Worm (Caenorhabditis elegans): ENCODE measurements around the gene gst-14.

gst-14 gene

DNA sequence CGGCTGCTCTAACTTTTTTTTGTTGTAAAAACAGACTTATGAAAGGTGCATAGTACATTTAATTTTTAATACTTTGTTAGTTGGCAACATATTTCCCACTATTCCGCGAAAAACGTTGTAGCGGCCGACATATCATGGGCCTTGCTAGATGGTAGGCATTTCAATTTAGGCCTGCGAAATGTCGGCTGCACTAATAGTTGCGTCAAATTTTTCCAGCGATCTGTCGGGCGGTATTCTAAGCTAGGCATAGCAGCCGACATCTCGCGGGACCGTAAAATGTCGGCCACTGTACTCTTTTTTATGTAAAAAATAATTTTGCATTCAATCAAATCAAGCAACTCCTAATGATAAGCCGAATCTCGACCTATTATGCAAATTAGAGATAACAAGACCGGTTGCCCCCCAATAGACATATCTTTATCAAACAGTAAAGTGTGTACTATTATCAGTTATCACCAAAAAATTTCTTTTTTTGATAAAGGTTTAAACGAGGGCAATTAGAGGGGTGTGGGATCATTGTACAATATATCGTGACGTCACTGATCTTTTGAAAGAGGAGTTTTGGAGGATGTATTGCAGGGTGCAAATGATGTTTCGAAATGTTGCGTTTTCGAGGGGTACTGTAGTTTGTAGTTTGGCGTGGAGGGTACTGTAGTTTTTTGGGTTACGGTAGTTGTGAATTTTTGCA lies 49.2 kb upstream of the gst-14 start (continued):
- TF ChIP-seq nhr-48 (tag; optimal IDR thresholded peaks at IDR 0.05): peak; percentile 88
- TF ChIP-seq daf-12 (tag; optimal IDR thresholded peaks at IDR 0.05): no peak
- TF ChIP-seq aly-2 (tag; optimal IDR thresholded peaks at IDR 0.05): no peak
- TF ChIP-seq daf-8 (GFP tag; IDR thresholded peaks at IDR 0.05): no peak
- no peak for TF ChIP-seq nhr-42 (GFP tag; IDR thresholded peaks at IDR 0.05)
- no peak for TF ChIP-seq egl-27 (tag; optimal IDR thresholded peaks at IDR 0.05)
- no peak for TF ChIP-seq cey-2 (tag; optimal IDR thresholded peaks at IDR 0.05; ENCODE audit: borderline replicate concordance, insufficient read depth)
- TF ChIP-seq mep-1 (tag; optimal IDR thresholded peaks at IDR 0.05): peak; percentile 8
- TF ChIP-seq tra-1 (GFP tag; IDR thresholded peaks at IDR 0.05): no peak
- no peak for TF ChIP-seq ceh-20 (GFP tag; IDR thresholded peaks at IDR 0.05)
- TF ChIP-seq rbr-2 (tag; optimal IDR thresholded peaks at IDR 0.05): no peak
- no peak for TF ChIP-seq R02D3.7 (tag; optimal IDR thresholded peaks at IDR 0.05)
- no peak for TF ChIP-seq spr-3 (GFP tag; optimal IDR thresholded peaks at IDR 0.05)
- peak; percentile 5 for TF ChIP-seq nhr-10 (tag; optimal IDR thresholded peaks at IDR 0.05)
- no peak for TF ChIP-seq nhr-102 (tag; optimal IDR thresholded peaks at IDR 0.05)
- no peak for TF ChIP-seq F49E8.2 (tag; optimal IDR thresholded peaks at IDR 0.05; ENCODE audit: borderline replicate concordance)
- no peak for TF ChIP-seq nhr-6 (tag; optimal IDR thresholded peaks at IDR 0.05)
- no peak for TF ChIP-seq set-16 (GFP tag; IDR thresholded peaks at IDR 0.05)
- no peak for TF ChIP-seq arid-1 (GFP tag; conservative IDR thresholded peaks at IDR 0.05)
- no peak for TF ChIP-seq nhr-237 (tag; optimal IDR thresholded peaks at IDR 0.05)
- no peak for TF ChIP-seq lin-13 (GFP tag; optimal IDR thresholded peaks at IDR 0.05)
- TF ChIP-seq dmd-6 (GFP tag; IDR thresholded peaks at IDR 0.05): peak; percentile 85
- peak; percentile 93 for TF ChIP-seq dve-1 (tag; optimal IDR thresholded peaks at IDR 0.05; ENCODE audit: insufficient read depth)
- TF ChIP-seq pha-4 (GFP tag; IDR thresholded peaks at IDR 0.05): no peak
- TF ChIP-seq pha-4 (tag; optimal IDR thresholded peaks at IDR 0.05): no peak
- no peak for TF ChIP-seq duxl-1 (tag; optimal IDR thresholded peaks at IDR 0.05; ENCODE audit: poor library complexity)

DNA sequence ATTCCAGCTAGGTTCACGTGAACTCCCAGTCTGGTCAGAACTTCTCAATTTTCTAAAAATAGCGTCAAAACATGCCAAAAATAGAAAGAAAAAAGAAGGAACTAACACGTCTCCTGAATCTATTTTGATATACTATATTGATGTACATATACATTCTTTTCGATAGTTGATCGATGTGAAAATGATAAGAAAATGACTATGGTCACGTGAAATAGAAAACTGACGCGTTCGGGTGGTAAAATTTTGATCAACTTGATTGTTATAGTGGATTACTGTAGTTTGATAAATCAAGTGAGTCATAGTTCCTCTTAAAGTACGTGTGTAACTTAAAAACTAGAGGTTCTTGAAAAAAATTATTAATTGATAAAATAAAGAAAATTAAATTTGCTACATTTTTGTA lies 48.5 kb upstream of the gst-14 start:
- peak in 1 of 2 experiments; percentile 79 for TF ChIP-seq lsy-2 (tag; optimal IDR thresholded peaks at IDR 0.05)
- TF ChIP-seq ama-1 (optimal IDR thresholded peaks at IDR 0.05): no peak
- no peak for TF ChIP-seq ceh-20 (GFP tag; IDR thresholded peaks at IDR 0.05)
- TF ChIP-seq nhr-77 (tag; optimal IDR thresholded peaks at IDR 0.05): peak; percentile 56
- 0 out of 2 replicates have a peak, but pooled peaks have one; percentile 45 for TF ChIP-seq php-3 (GFP tag; IDR thresholded peaks at IDR 0.05)
- peak; percentile 82 for TF ChIP-seq aha-1 (tag)
- peak in 1 of 2 experiments; percentile 40 for TF ChIP-seq mdl-1 (tag; optimal IDR thresholded peaks at IDR 0.05)
- TF ChIP-seq fkh-10 (GFP tag; optimal IDR thresholded peaks at IDR 0.05): no peak
- peak; percentile 74 for TF ChIP-seq nhr-28 (tag; optimal IDR thresholded peaks at IDR 0.05)
- no peak for TF ChIP-seq nhr-25 (tag; optimal IDR thresholded peaks at IDR 0.05; ENCODE audit: borderline replicate concordance, insufficient read depth)
- TF ChIP-seq daf-16 (GFP tag; optimal IDR thresholded peaks at IDR 0.05): no peak
- TF ChIP-seq daf-16 (tag; optimal IDR thresholded peaks at IDR 0.05): peak; percentile 54
- peak; percentile 36 for TF ChIP-seq hlh-30 (tag; optimal IDR thresholded peaks at IDR 0.05; ENCODE audit: insufficient read depth)
- no peak for TF ChIP-seq nhr-237 (tag; optimal IDR thresholded peaks at IDR 0.05)
- TF ChIP-seq pha-4 (GFP tag; IDR thresholded peaks at IDR 0.05): no peak
- TF ChIP-seq pha-4 (tag; optimal IDR thresholded peaks at IDR 0.05): no peak
- peak; percentile 45 for TF ChIP-seq T20F7.1 (GFP tag; optimal IDR thresholded peaks at IDR 0.05)
- no peak for TF ChIP-seq ceh-62 (tag; optimal IDR thresholded peaks at IDR 0.05)
- no peak for TF ChIP-seq nhr-41 (GFP tag; IDR thresholded peaks at IDR 0.05)
- no peak for TF ChIP-seq aly-2 (tag; optimal IDR thresholded peaks at IDR 0.05)
- peak; percentile 76 for TF ChIP-seq dmd-6 (GFP tag; IDR thresholded peaks at IDR 0.05)
- TF ChIP-seq nhr-48 (tag; optimal IDR thresholded peaks at IDR 0.05): peak; percentile 60
- TF ChIP-seq ztf-7 (tag; optimal IDR thresholded peaks at IDR 0.05): peak; percentile 15
- TF ChIP-seq nhr-102 (tag; optimal IDR thresholded peaks at IDR 0.05): no peak
- peak; percentile 82 for TF ChIP-seq dve-1 (tag; optimal IDR thresholded peaks at IDR 0.05; ENCODE audit: insufficient read depth)
- TF ChIP-seq hlh-11 (tag; optimal IDR thresholded peaks at IDR 0.05): peak; percentile 66
- no peak for TF ChIP-seq lin-38 (GFP tag; IDR thresholded peaks at IDR 0.05)
